Fruit fly (Drosophila melanogaster) whole organism, prepupa: ENCODE results near the gene CG5455.

Experiments
- Blimp-1 ChIP-seq: fragments of 200-800 bp; sonication (Bioruptor generic); optimal IDR thresholded peaks from 3 replicates; lab custom pipeline; 2017; ENCODE audit warnings: missing biosample characterization, missing genetic modification characterization, mild to moderate bottlenecking, moderate library complexity, missing genetic modification reagents
- CG10631 ChIP-seq: fragments of 200-800 bp; sonication (Bioruptor generic); optimal IDR thresholded peaks from 2 replicates; lab custom pipeline; 2016; ENCODE audit warnings: missing biosample characterization, missing genetic modification characterization
- CG11762 ChIP-seq: fragments of 200-800 bp; sonication (Bioruptor generic); optimal IDR thresholded peaks from 3 replicates; lab custom pipeline; 2016; ENCODE audit warnings: missing biosample characterization, missing genetic modification characterization; ENCODE audit not compliant: insufficient read depth
- CG11902 ChIP-seq: fragments of 200-800 bp; sonication (Bioruptor generic); optimal IDR thresholded peaks from 3 replicates; lab custom pipeline; 2016; ENCODE audit warnings: missing biosample characterization, missing genetic modification characterization
- CG15336 ChIP-seq: fragments of 200-800 bp; sonication (Bioruptor generic); IDR thresholded peaks from 2 replicates; pipeline ENCODE4 v1.3.6; 2022; ENCODE audit warnings: missing biosample characterization, missing genetic modification characterization
- CG1621 ChIP-seq: fragments of 200-800 bp; sonication (Bioruptor generic); optimal IDR thresholded peaks from 3 replicates; lab custom pipeline; 2018; ENCODE audit warnings: missing biosample characterization, mild to moderate bottlenecking, missing genetic modification characterization
- CG16779 ChIP-seq: fragments of 200-800 bp; sonication (Bioruptor generic); optimal IDR thresholded peaks from 3 replicates; lab custom pipeline; 2017; ENCODE audit warnings: missing biosample characterization, mild to moderate bottlenecking, missing genetic modification characterization
- CG3032 ChIP-seq: fragments of 200-800 bp; optimal IDR thresholded peaks from 2 replicates; lab custom pipeline; 2019; ENCODE audit warnings: missing biosample characterization, mild to moderate bottlenecking, missing genetic modification characterization, moderate library complexity
- CG31627 ChIP-seq: fragments of 200-800 bp; sonication (Bioruptor generic); optimal IDR thresholded peaks from 3 replicates; lab custom pipeline; 2016; ENCODE audit warnings: missing biosample characterization, missing genetic modification characterization
- CG32006 ChIP-seq: fragments of 200-800 bp; sonication (Bioruptor generic); optimal IDR thresholded peaks from 3 replicates; lab custom pipeline; 2017; ENCODE audit warnings: missing biosample characterization, mild to moderate bottlenecking, missing genetic modification characterization
- CG34406 ChIP-seq: fragments of 200-800 bp; sonication (Bioruptor generic); optimal IDR thresholded peaks from 3 replicates; lab custom pipeline; 2016; ENCODE audit warnings: missing biosample characterization, missing genetic modification characterization
- CG4318 ChIP-seq: fragments of 200-800 bp; sonication (Bioruptor generic); optimal IDR thresholded peaks from 3 replicates; lab custom pipeline; 2017; ENCODE audit warnings: missing biosample characterization, mild to moderate bottlenecking, missing genetic modification characterization
- CG6163 ChIP-seq: fragments of 200-800 bp; sonication (Bioruptor generic); IDR thresholded peaks from 3 replicates; pipeline ENCODE4 v1.3.6; 2022; ENCODE audit warnings: missing biosample characterization, missing genetic modification characterization
- CG6276 ChIP-seq: fragments of 200-800 bp; sonication (Bioruptor generic); optimal IDR thresholded peaks from 2 replicates; lab custom pipeline; 2017; ENCODE audit warnings: missing biosample characterization, mild to moderate bottlenecking, missing genetic modification characterization
- CG6792 ChIP-seq: fragments of 200-800 bp; sonication (Bioruptor generic); optimal IDR thresholded peaks from 3 replicates; lab custom pipeline; 2016; ENCODE audit warnings: missing biosample characterization, missing genetic modification characterization
- CG6854 ChIP-seq: fragments of 200-800 bp; sonication (Bioruptor generic); optimal IDR thresholded peaks from 2 replicates; lab custom pipeline; 2017; ENCODE audit warnings: missing biosample characterization, mild to moderate bottlenecking, missing genetic modification characterization
- CG7368 ChIP-seq: fragments of 200-800 bp; sonication (Bioruptor generic); optimal IDR thresholded peaks from 3 replicates; lab custom pipeline; 2016; ENCODE audit warnings: missing biosample characterization, missing genetic modification characterization
- CG8119 ChIP-seq: fragments of 200-800 bp; sonication (Bioruptor generic); IDR thresholded peaks from 3 replicates; pipeline ENCODE4 v1.3.6; 2022; ENCODE audit warnings: missing biosample characterization, missing genetic modification characterization
- CG8319 ChIP-seq: fragments of 200-800 bp; sonication (Bioruptor generic); optimal IDR thresholded peaks from 3 replicates; lab custom pipeline; 2016; ENCODE audit warnings: missing biosample characterization, missing genetic modification characterization
- CG8632 ChIP-seq: fragments of 200-800 bp; sonication (Bioruptor generic); optimal IDR thresholded peaks from 3 replicates; lab custom pipeline; 2016; ENCODE audit warnings: missing biosample characterization, missing genetic modification characterization
- CG9139 ChIP-seq: fragments of 200-800 bp; sonication (Bioruptor generic); optimal IDR thresholded peaks from 3 replicates; lab custom pipeline; 2017; ENCODE audit warnings: missing biosample characterization, mild to moderate bottlenecking, missing genetic modification characterization
- Eip75B ChIP-seq: fragments of 200-800 bp; sonication (Bioruptor generic); optimal IDR thresholded peaks from 3 replicates; lab custom pipeline; 2016; ENCODE audit warnings: missing biosample characterization, missing genetic modification characterization
- Eip93F ChIP-seq: fragments of 200-800 bp; sonication (Bioruptor generic); optimal IDR thresholded peaks from 2 replicates; lab custom pipeline; 2016; ENCODE audit warnings: missing biosample characterization, mild to moderate bottlenecking, missing genetic modification characterization
- Ets21C ChIP-seq: fragments of 200-800 bp; sonication (Bioruptor generic); optimal IDR thresholded peaks from 3 replicates; lab custom pipeline; 2016; ENCODE audit warnings: missing biosample characterization, missing genetic modification characterization
- Ets96B ChIP-seq: fragments of 200-800 bp; optimal IDR thresholded peaks from 2 replicates; lab custom pipeline; 2019; ENCODE audit warnings: missing biosample characterization, mild to moderate bottlenecking, missing genetic modification characterization, moderate library complexity
- Gug ChIP-seq: fragments of 200-800 bp; sonication (Bioruptor generic); IDR thresholded peaks from 2 replicates; pipeline ENCODE4 v1.3.6; 2022; ENCODE audit warnings: missing biosample characterization, missing genetic modification characterization
- Hr38 ChIP-seq: sonication (Bioruptor generic); optimal IDR thresholded peaks from 2 replicates; lab custom pipeline; 2016; ENCODE audit warnings: missing biosample characterization, missing genetic modification characterization
- Hr39 ChIP-seq: fragments of 200-800 bp; sonication (Bioruptor generic); optimal IDR thresholded peaks from 2 replicates; lab custom pipeline; 2016; ENCODE audit warnings: missing biosample characterization, missing genetic modification characterization
- Met ChIP-seq: fragments of 200-800 bp; sonication (Bioruptor generic); optimal IDR thresholded peaks from 3 replicates; lab custom pipeline; 2016; ENCODE audit warnings: missing biosample characterization, missing genetic modification characterization
- OdsH ChIP-seq: fragments of 200-800 bp; sonication (Bioruptor generic); optimal IDR thresholded peaks from 3 replicates; lab custom pipeline; 2016; ENCODE audit warnings: missing biosample characterization, missing genetic modification characterization
- Smox ChIP-seq: fragments of 200-800 bp; sonication (Bioruptor generic); optimal IDR thresholded peaks from 3 replicates; lab custom pipeline; 2016; ENCODE audit warnings: missing biosample characterization, missing genetic modification characterization
- Sox14 ChIP-seq: fragments of 200-800 bp; sonication (Bioruptor generic); optimal IDR thresholded peaks from 3 replicates; lab custom pipeline; 2016; ENCODE audit warnings: missing biosample characterization, missing genetic modification characterization
- Sox15 ChIP-seq: fragments of 200-800 bp; sonication (Bioruptor generic); optimal IDR thresholded peaks from 3 replicates; lab custom pipeline; 2016; ENCODE audit warnings: missing biosample characterization, missing genetic modification characterization
- achi ChIP-seq: fragments of 200-800 bp; sonication (Bioruptor generic); optimal IDR thresholded peaks from 3 replicates; lab custom pipeline; 2016; ENCODE audit warnings: missing biosample characterization, missing genetic modification characterization
- cyc ChIP-seq: fragments of 200-800 bp; sonication (Bioruptor generic); optimal IDR thresholded peaks from 3 replicates; lab custom pipeline; 2016; ENCODE audit warnings: missing biosample characterization, missing genetic modification characterization
- dac ChIP-seq: fragments of 200-800 bp; sonication (Bioruptor generic); optimal IDR thresholded peaks from 2 replicates; lab custom pipeline; 2017; ENCODE audit warnings: missing biosample characterization, mild to moderate bottlenecking, missing genetic modification characterization
- dsx ChIP-seq: fragments of 200-800 bp; optimal IDR thresholded peaks from 3 replicates; lab custom pipeline; 2019; ENCODE audit warnings: missing biosample characterization, mild to moderate bottlenecking, missing genetic modification characterization, moderate library complexity; ENCODE audit not compliant: poor library complexity, severe bottlenecking
- eg ChIP-seq: fragments of 200-800 bp; sonication (Bioruptor generic); IDR thresholded peaks from 3 replicates; pipeline ENCODE4 v1.3.6; 2022; ENCODE audit warnings: missing biosample characterization, missing genetic modification characterization
- fd59A ChIP-seq: fragments of 200-800 bp; sonication (Bioruptor generic); optimal IDR thresholded peaks from 2 replicates; lab custom pipeline; 2017; ENCODE audit warnings: missing biosample characterization, mild to moderate bottlenecking, missing genetic modification characterization, missing genetic modification reagents
- fd85E ChIP-seq: fragments of 200-800 bp; sonication (Bioruptor generic); optimal IDR thresholded peaks from 3 replicates; lab custom pipeline; 2016; ENCODE audit warnings: missing biosample characterization, missing genetic modification characterization
- fkh ChIP-seq: fragments of 200-800 bp; sonication (Bioruptor generic); optimal IDR thresholded peaks from 3 replicates; lab custom pipeline; 2017; ENCODE audit warnings: missing biosample characterization, mild to moderate bottlenecking, missing genetic modification characterization, moderate library complexity
- net ChIP-seq: fragments of 200-800 bp; sonication (Bioruptor generic); optimal IDR thresholded peaks from 3 replicates; lab custom pipeline; 2016; ENCODE audit warnings: missing biosample characterization, missing genetic modification characterization
- pdm3 ChIP-seq: fragments of 200-800 bp; sonication (Bioruptor generic); optimal IDR thresholded peaks from 3 replicates; lab custom pipeline; 2016; ENCODE audit warnings: missing biosample characterization, missing genetic modification characterization
- salr ChIP-seq, 2 experiments: fragments of 200-800 bp; sonication (Bioruptor generic); optimal IDR thresholded peaks; 3 replicates each; lab custom pipeline; 2016 to 2018; ENCODE audit warnings: missing biosample characterization in 2 of 2, missing genetic modification characterization in 2 of 2, mild to moderate bottlenecking in 1 of 2
- spab ChIP-seq: fragments of 200-800 bp; sonication (Bioruptor generic); optimal IDR thresholded peaks from 2 replicates; lab custom pipeline; 2017; ENCODE audit warnings: missing biosample characterization, mild to moderate bottlenecking, missing genetic modification characterization, missing genetic modification reagents
- ss ChIP-seq, 2 experiments: fragments of 200-800 bp; sonication (Bioruptor generic); optimal IDR thresholded peaks; 2 replicates in 1 of 2; 3 replicates in 1 of 2; lab custom pipeline; 2017 to 2018; ENCODE audit warnings: mild to moderate bottlenecking in 2 of 2, missing biosample characterization in 2 of 2, missing genetic modification characterization in 2 of 2, moderate library complexity in 1 of 2
- svp ChIP-seq: fragments of 200-800 bp; sonication (Bioruptor generic); peaks from one replicate; lab custom pipeline; 2016; ENCODE audit warnings: missing biosample characterization, missing genetic modification characterization
- topi ChIP-seq: fragments of 200-800 bp; sonication (Bioruptor generic); optimal IDR thresholded peaks from 3 replicates; lab custom pipeline; 2016; ENCODE audit warnings: missing biosample characterization, missing genetic modification characterization
- vri ChIP-seq: fragments of 200-800 bp; sonication (Bioruptor generic); optimal IDR thresholded peaks from 3 replicates; lab custom pipeline; 2016; ENCODE audit warnings: missing biosample characterization, mild to moderate bottlenecking, missing genetic modification characterization

Gene CG5455

DNA sequence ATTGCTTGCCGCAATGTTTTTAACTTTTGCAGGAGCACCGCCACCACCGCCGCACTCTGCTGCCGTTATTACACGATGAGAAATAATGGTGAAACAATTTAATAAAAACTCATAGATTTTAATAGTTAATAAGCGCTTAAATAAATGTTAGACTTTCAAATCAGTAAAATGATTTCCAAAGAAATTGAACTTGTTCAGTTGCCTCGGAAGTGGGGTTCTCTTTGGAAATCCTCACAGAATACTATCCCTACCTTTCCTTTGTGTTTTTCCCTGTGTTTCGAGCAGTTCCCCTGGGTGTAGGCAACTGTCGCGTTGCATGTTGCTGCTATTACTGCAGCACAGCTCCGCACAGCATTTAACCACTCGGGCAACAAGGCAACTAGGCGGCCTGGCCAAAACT lies 33.1 kb upstream of the CG5455 start (continued):
- TF ChIP-seq CG4318 (peak; percentile 10), CG16779 (tag; lab: Kevin White, UChicago) (no peak), fd59A (GFP tag; lab: Kevin White, UChicago) (peak; percentile 19), CG6854 (GFP tag; lab: Kevin White, UChicago) (no peak), ss (GFP tag; optimal IDR thresholded peaks at IDR 0.05; lab: Kevin White, UChicago) (peak; percentile 35 to 40), CG11762 (GFP tag; lab: Kevin White, UChicago) (peak; percentile 12), Ets21C (no peak), CG6163 (GFP tag; lab: Robert Waterston, UW) (no peak), Blimp-1 (no peak), vri (GFP tag; lab: Kevin White, UChicago) (no peak), CG8632 (GFP tag; lab: Kevin White, UChicago) (peak; percentile 5), CG15336 (0 out of 2 replicates have a peak, but pooled peaks have one; percentile 21), salr (GFP tag; optimal IDR thresholded peaks at IDR 0.05; lab: Kevin White, UChicago) (peak in 1 of 2 experiments; percentile 9), CG8119 (peak; percentile 61; the same call in 2 of the 3 replicates), topi (peak; percentile 28), eg (0 out of 3 replicates have a peak, but pooled peaks have one; percentile 26), CG6276 (peak; percentile 26)

DNA sequence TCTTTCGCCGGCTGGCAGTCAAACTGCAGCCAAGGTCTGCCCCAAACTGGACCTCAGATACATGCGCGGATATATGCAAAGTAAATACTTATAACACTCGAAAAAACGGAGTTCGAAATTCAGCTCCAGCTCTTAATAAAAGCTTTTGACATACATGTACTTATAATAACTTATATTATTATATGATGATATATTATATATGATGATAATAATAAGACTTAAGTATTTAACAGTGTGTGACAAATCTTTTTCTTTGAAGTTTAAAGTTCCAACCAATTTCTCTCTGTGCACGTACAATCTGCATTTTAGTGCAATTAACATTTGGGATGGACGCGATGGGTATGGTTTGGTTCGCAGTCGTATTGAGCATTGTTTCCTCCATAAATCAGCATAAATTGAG lies 31.7 kb upstream of the CG5455 start:
- no peak for TF ChIP-seq fkh (GFP tag; lab: Kevin White, UChicago)
- TF ChIP-seq Hr38 (GFP tag; lab: Kevin White, UChicago) = no peak
- TF ChIP-seq CG11902 = peak; percentile 26
- no peak for TF ChIP-seq CG1621 (tag; lab: Kevin White, UChicago)
- no peak for TF ChIP-seq vri (GFP tag; lab: Kevin White, UChicago)
- peak in 1 of 2 experiments; percentile 27 for TF ChIP-seq ss (GFP tag; optimal IDR thresholded peaks at IDR 0.05; lab: Kevin White, UChicago)
- TF ChIP-seq Sox14 (GFP tag; lab: Kevin White, UChicago) = no peak
- peak; percentile 30 for TF ChIP-seq dsx (GFP tag; lab: Kevin White, UChicago)
- TF ChIP-seq CG6792 = peak; percentile 60
- peak; percentile 25 for TF ChIP-seq CG7368
- TF ChIP-seq Eip93F (GFP tag; lab: Kevin White, UChicago) = no peak
- no peak for TF ChIP-seq fd59A (GFP tag; lab: Kevin White, UChicago)
- no peak for TF ChIP-seq CG31627
- no peak for TF ChIP-seq CG11762 (GFP tag; lab: Kevin White, UChicago)
- peak; percentile 61 for TF ChIP-seq CG34406 (GFP tag; lab: Kevin White, UChicago)
- peak; percentile 23 for TF ChIP-seq CG32006 (GFP tag; lab: Kevin White, UChicago)
- peak; percentile 22 for TF ChIP-seq CG3032 (tag; lab: Kevin White, UChicago)
- TF ChIP-seq net (GFP tag; lab: Kevin White, UChicago) = no peak
- TF ChIP-seq achi (GFP tag; lab: Kevin White, UChicago) = peak; percentile 43
- no peak for TF ChIP-seq cyc (GFP tag; lab: Kevin White, UChicago)
- TF ChIP-seq svp (GFP tag; lab: Kevin White, UChicago) = peak; percentile 63
- no peak for TF ChIP-seq Eip75B (GFP tag; lab: Kevin White, UChicago)
- TF ChIP-seq OdsH = peak; percentile 50
- TF ChIP-seq CG8632 (GFP tag; lab: Kevin White, UChicago) = peak; percentile 58
- peak; percentile 47 for TF ChIP-seq CG8319
- no peak for TF ChIP-seq CG9139 (GFP tag; lab: Kevin White, UChicago)
- no peak for TF ChIP-seq spab (GFP tag; lab: Kevin White, UChicago)
- TF ChIP-seq Sox15 (GFP tag; lab: Kevin White, UChicago) = no peak
- peak; percentile 3 for TF ChIP-seq topi
- TF ChIP-seq Gug (GFP tag; lab: Robert Waterston, UW) = no peak
- TF ChIP-seq dac = no peak
- TF ChIP-seq fd85E (GFP tag; lab: Kevin White, UChicago) = no peak
- no peak for TF ChIP-seq Smox (GFP tag; lab: Kevin White, UChicago)
- TF ChIP-seq CG6276 = no peak
- TF ChIP-seq Ets21C = no peak
- TF ChIP-seq CG10631 (GFP tag; lab: Kevin White, UChicago) = peak; percentile 25
- TF ChIP-seq CG15336 = no peak
- TF ChIP-seq Hr39 (GFP tag; lab: Kevin White, UChicago) = no peak
- TF ChIP-seq Met (GFP tag; lab: Kevin White, UChicago) = peak; percentile 5
- TF ChIP-seq Ets96B = peak; percentile 36
- no peak for TF ChIP-seq salr (GFP tag; optimal IDR thresholded peaks at IDR 0.05; lab: Kevin White, UChicago)
- no peak for TF ChIP-seq pdm3 (GFP tag; lab: Kevin White, UChicago)
- TF ChIP-seq Blimp-1 = no peak
